Fruit fly (Drosophila melanogaster): ENCODE results near the gene Nnp-1.

Nnp-1 gene

DNA sequence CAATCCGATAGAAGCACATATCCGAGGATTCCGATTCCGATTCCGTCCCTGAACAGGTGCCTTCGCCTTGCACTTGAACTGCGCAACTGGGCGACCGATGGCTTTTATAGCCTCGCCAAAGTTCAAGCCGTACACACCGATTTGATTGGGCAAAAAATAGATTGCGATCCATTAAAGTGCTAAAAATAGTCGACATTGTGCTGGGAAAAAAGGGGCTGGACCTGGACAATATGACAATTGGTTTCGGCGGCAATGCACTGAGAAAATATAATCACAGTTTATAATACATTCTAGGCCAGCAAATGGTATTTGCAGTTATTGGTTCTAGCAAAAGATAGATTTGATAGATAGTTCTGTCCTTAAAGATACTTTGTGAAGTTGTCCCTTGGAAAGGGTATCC, 4.5 kb downstream of the Nnp-1 start, which contains the start of gene CG9377:
Gene CG9377, minus strand, starts transcription at position 101 of the 400 bp plus-strand sequence.
- TF ChIP-seq CG34406 (GFP tag; optimal IDR thresholded peaks at IDR 0.05) (no peak), CG6163 (GFP tag; IDR thresholded peaks at IDR 0.05) (no peak), achi (GFP tag; optimal IDR thresholded peaks at IDR 0.05) (no peak)

- TF ChIP-seq dsx (GFP tag; optimal IDR thresholded peaks at IDR 0.05; ENCODE audit: poor library complexity, severe bottlenecking), result no peak
- no peak for TF ChIP-seq salr (GFP tag; optimal IDR thresholded peaks at IDR 0.05)
- no peak for TF ChIP-seq Blimp-1 (GFP tag; optimal IDR thresholded peaks at IDR 0.05)
- no peak for TF ChIP-seq svp (GFP tag)
- no peak for TF ChIP-seq Sox102F (GFP tag; optimal IDR thresholded peaks at IDR 0.05)
- TF ChIP-seq Ets21C (GFP tag; optimal IDR thresholded peaks at IDR 0.05), result no peak
Observed at dm6 chr2L:13354580-13355347, 11.2 kb downstream of the Nnp-1 start, which contains the start of gene CG9395. CG9395 (minus strand) TSS chr2L:13355073.

- TF ChIP-seq CG9139 (GFP tag; optimal IDR thresholded peaks at IDR 0.05) (no peak), Eip78C (GFP tag) (peak; percentile 73), CG1621 (tag; optimal IDR thresholded peaks at IDR 0.05) (no peak)
Observed at dm6 chr2L:13349237-13349902, 16.6 kb downstream of the Nnp-1 start.

- no peak for TF ChIP-seq CG15336 (GFP tag; IDR thresholded peaks at IDR 0.05)
- no peak for TF ChIP-seq CG6792 (GFP tag; optimal IDR thresholded peaks at IDR 0.05)
- TF ChIP-seq CG16779 (tag; optimal IDR thresholded peaks at IDR 0.05), result no peak
Observed at dm6 chr2L:13347473-13347872, 18.5 kb downstream of the Nnp-1 start, which contains the start of gene CG16826. CG16826 (plus strand) TSS chr2L:13347773.

DNA sequence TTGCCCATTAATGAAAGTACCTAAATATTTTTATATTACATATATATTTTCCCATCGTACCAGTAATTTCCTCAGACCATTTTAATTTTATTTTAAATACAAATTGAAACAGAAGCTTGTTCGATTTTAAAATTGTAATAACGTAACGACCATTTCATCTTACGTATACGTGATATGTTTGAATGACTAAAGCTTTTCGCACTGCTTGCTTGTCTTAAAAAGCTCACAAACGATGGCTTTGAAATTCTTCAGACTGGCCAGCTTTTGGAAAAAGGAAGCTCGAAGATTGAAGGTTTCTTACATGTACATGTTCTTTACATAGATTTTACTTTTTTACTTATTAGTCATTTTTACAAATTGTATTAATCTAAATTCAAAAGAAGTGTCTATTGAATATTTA, 33.3 kb downstream of the Nnp-1 start:
- TF ChIP-seq Blimp-1 (GFP tag; optimal IDR thresholded peaks at IDR 0.05), result no peak

DNA sequence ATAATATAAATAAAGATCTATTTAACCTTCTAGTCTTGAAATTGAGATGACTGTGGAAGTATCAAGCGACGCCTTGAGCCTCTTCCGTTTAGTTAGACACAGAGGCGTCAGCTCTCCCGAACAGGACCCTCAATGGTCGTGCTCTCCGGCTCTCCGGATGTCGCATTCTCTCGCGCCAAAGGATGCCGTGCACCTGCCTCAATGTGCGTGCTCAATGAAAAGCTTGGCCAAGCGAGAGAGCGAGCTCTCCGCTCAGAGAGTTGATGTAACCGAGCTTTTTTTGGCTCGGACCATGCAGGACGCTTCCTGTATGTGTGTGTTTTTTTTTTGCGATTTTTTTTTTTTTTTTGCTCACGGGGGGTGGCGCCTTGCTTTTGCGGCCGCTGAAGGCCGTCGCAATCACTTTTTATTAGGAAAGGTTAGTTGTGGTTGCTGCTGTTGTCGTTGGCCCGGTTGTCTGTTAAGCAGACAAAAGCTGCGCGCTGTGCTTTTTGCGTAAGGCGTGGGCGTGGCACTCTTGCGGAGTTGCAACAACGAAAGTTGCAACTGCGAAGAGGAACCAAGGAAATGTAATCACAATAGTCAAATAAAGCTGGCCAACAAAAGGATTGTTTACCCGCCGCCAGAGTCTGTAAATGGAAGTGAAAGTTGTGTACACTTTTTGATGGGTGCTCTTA, 34.0 kb downstream of the Nnp-1 start:
- no peak for TF ChIP-seq CG6792 (GFP tag; optimal IDR thresholded peaks at IDR 0.05)
- TF ChIP-seq OdsH (GFP tag; optimal IDR thresholded peaks at IDR 0.05), result no peak
- TF ChIP-seq fd59A (GFP tag; optimal IDR thresholded peaks at IDR 0.05), result no peak
- TF ChIP-seq Blimp-1 (GFP tag; optimal IDR thresholded peaks at IDR 0.05), result no peak
- 0 out of 3 replicates have a peak, but pooled peaks have one; percentile 24 for TF ChIP-seq CG8119 (GFP tag; IDR thresholded peaks at IDR 0.05)
- TF ChIP-seq CG16779 (tag; optimal IDR thresholded peaks at IDR 0.05), result peak; percentile 15
- TF ChIP-seq pdm3 (GFP tag; optimal IDR thresholded peaks at IDR 0.05), result no peak

DNA sequence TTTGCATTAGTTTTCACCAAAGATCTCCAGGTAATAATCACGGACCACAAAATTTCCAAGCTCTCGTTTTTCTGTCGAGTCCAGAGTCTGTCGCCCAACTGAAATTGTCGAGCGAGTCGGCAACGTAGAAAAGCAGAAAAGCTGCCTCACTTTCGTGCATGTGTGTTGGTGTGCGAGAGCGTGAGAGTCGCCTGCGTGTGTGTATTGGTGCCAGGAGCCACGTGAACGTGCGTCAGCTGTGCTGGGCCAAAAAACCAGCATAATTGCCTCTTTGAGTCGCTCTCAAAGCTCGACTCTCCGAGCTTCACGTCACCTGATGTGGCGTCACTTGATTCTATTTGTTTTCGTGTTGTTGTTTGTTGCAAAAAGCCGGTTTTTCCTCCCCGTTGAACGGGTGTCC, 35.0 kb downstream of the Nnp-1 start, which contains the start of gene hbt:
Gene hbt, minus strand, starts transcription at position 101 of the 400 bp plus-strand sequence.
- TF ChIP-seq CG8319 (GFP tag; optimal IDR thresholded peaks at IDR 0.05), result no peak
- no peak for TF ChIP-seq svp (GFP tag)
- TF ChIP-seq CG6792 (GFP tag; optimal IDR thresholded peaks at IDR 0.05), result no peak
- TF ChIP-seq Hr39 (GFP tag; optimal IDR thresholded peaks at IDR 0.05), result no peak
- TF ChIP-seq fd85E (GFP tag; optimal IDR thresholded peaks at IDR 0.05), result no peak
- TF ChIP-seq Blimp-1 (GFP tag; optimal IDR thresholded peaks at IDR 0.05), result no peak
- TF ChIP-seq dac (GFP tag; optimal IDR thresholded peaks at IDR 0.05), result no peak
- no peak for TF ChIP-seq CG6854 (GFP tag; optimal IDR thresholded peaks at IDR 0.05)
- TF ChIP-seq CG31627 (GFP tag; optimal IDR thresholded peaks at IDR 0.05), result no peak
- TF ChIP-seq fkh (GFP tag; optimal IDR thresholded peaks at IDR 0.05), result no peak
- no peak for TF ChIP-seq CG8119 (GFP tag; IDR thresholded peaks at IDR 0.05)
- no peak for TF ChIP-seq Met (GFP tag; optimal IDR thresholded peaks at IDR 0.05)
- TF ChIP-seq esn (GFP tag; optimal IDR thresholded peaks at IDR 0.05), result no peak

Measured in whole organism, prepupa.